Worm (Caenorhabditis elegans) whole organism, L4/young adult: ENCODE measurements around the gene C14B9.8.
A peak's percentile ranks its signal among the peaks of the same experiment; 100 is the strongest.

ENCODE experiments used
- W03F9.2 ChIP-seq: fragments of 150-350 bp; optimal IDR thresholded peaks from 2 replicates; lab custom pipeline; 2014; ENCODE audit warnings: missing biosample characterization, missing genetic modification characterization
- dao-5 ChIP-seq: sonication (generic microtip); optimal IDR thresholded peaks from 2 replicates; lab custom pipeline; 2016; ENCODE audit warnings: missing genotype, missing genetic modification characterization, moderate library complexity, missing compliant biosample characterization
- him-1 ChIP-seq: sonication (generic microtip); optimal IDR thresholded peaks from 2 replicates; lab custom pipeline; 2016; ENCODE audit warnings: missing genotype, missing genetic modification reagents, missing genetic modification characterization, missing compliant biosample characterization

C14B9.8 gene

DNA sequence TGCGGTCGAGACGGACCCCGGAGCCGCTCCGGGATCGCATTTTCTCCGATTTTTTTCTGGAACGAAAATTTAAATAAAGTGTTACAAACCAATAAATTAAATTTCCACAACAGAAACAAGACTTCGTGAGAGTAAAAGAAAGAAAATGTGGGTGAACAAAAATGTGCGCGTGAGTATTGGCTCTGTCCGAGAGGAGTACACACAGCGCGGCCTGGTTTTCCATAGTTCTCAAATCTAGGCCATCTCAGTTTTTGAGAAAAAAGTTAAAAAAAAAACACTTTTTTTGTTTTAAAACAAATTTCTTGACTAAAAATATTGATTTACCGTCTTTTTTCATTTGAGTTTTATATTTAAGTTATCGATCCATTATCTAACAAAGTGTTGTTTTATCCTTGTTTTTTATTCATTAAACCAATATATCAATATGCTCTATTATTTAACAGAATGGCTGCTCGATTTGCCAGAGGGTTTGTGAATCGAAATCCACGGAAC lies at the start of gene C14B9.8, which contains the start of gene mrpl-18:
Gene C14B9.8, minus strand, starts transcription at position 56 of the 492 bp plus-strand sequence.
Gene mrpl-18, plus strand, starts transcription at position 442 of the 492 bp plus-strand sequence.
- TF ChIP-seq W03F9.2 (tag; lab: Kevin White, UChicago), result peak; percentile 63
- TF ChIP-seq dao-5 (tag; lab: Kevin White, UChicago), result no peak
- TF ChIP-seq him-1, result peak; percentile 63

DNA sequence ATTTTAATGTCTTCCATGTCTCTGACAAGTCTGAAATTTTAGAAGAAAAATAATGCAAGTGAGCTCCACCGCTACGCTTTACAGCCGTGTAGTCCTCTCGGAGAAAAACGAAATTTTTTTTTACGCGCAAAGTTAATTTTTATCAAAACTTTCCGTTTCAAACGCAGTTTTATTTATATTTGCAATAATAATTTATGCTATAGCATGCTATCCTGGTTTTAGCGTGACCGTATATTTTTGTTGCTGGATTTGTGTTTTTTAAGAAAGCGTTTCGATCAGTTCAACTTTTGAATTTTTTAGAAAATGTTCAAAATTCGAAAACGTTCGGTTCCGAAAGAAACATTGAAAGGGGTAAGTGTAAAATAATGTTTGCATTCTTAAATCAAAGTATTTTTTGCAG lies 47.3 kb upstream of the C14B9.8 start, which contains the start of gene C50C3.1:
Gene C50C3.1, plus strand, starts transcription at position 301 of the 400 bp plus-strand sequence.
- TF ChIP-seq dao-5 (tag; lab: Kevin White, UChicago) (no peak), him-1 (no peak), W03F9.2 (tag; lab: Kevin White, UChicago) (no peak)

DNA sequence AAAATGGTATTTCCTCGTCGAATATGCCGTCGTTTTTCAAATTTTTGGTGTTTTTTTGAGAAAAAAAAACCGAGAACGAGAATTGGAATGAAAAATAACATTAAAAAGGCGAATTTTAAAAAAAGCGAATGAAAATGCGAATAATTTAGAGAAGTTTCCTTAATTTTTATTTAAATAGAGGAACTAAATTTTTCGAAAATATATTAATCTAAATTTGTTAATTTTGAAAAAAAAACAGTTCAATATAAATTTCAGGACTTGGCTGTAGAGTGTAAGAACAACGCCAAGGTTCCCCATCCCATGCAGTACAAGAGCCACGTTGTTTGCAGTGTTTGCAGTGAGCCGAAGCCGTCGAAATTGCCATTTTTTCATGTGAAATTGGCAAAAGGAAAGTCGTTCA lies 46.1 kb upstream of the C14B9.8 start, which contains the start of gene C50C3.19:
Gene C50C3.19, plus strand, starts transcription at position 301 of the 400 bp plus-strand sequence.
- no peak for TF ChIP-seq him-1
- no peak for TF ChIP-seq dao-5 (tag; lab: Kevin White, UChicago)
- TF ChIP-seq W03F9.2 (tag; lab: Kevin White, UChicago), result no peak

DNA sequence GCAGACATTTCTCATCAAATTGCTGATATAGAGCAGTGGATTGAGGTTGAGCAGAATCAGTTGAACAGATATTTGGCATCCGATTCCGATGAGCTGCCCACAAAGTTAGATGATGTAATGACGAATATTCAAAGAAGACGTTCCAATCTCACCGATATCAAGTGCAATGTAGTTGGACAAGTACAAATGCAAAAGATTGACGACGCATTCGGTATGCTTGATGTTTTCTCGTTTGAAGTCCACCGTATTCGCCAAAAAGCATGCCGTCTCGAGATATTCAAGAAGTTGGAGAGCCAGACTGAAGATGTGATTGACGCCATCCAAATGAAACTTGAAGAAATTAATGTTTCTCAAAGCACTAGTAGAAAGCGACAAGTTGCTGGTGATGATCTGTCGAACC lies 40.7 kb upstream of the C14B9.8 start:
- TF ChIP-seq W03F9.2 (tag; lab: Kevin White, UChicago), result no peak
- no peak for TF ChIP-seq him-1
- TF ChIP-seq dao-5 (tag; lab: Kevin White, UChicago), result no peak

DNA sequence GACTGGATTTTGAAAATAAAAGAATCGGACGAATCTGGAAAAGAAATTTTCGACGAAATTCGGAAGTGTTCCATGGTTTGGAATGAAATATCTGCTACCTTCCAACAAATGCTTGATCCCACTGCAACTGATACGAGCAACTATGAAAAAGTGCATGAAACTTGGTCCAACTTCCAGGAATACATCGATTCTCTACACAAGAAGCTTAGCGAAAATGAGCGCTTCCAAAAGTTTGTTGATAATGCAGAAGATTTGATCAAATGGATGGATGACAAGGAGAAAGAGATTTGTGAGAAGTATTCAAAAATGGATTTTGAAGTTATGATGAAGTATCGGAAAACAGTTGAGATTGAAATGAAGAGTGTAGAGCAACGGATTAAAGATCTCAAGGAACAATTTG lies 38.1 kb upstream of the C14B9.8 start:
- TF ChIP-seq W03F9.2 (tag; lab: Kevin White, UChicago), result no peak
- TF ChIP-seq him-1, result no peak
- TF ChIP-seq dao-5 (tag; lab: Kevin White, UChicago), result no peak

DNA sequence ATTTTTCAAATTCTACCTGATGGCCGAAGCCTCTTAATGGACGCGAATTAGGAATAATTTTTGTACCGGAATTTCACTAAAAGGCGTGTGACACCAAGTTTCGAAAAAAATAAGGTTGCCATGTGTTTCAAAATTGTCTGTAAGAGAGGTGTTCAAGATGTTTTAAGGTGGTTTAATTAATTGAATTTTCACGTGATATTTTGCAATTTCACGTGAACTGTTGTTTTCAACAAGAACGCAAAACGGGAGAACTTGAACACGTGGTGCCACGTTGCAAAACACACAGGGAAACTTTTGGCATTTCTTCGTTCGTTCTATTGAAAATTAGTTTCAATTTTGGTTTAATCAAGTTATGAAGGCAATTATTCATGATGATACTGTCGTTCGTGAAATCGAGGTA lies 37.2 kb upstream of the C14B9.8 start, which contains the start of gene spc-2:
Gene spc-2, plus strand, starts transcription at position 301 of the 400 bp plus-strand sequence.
- TF ChIP-seq dao-5 (tag; lab: Kevin White, UChicago) (no peak), him-1 (no peak), W03F9.2 (tag; lab: Kevin White, UChicago) (no peak)

DNA sequence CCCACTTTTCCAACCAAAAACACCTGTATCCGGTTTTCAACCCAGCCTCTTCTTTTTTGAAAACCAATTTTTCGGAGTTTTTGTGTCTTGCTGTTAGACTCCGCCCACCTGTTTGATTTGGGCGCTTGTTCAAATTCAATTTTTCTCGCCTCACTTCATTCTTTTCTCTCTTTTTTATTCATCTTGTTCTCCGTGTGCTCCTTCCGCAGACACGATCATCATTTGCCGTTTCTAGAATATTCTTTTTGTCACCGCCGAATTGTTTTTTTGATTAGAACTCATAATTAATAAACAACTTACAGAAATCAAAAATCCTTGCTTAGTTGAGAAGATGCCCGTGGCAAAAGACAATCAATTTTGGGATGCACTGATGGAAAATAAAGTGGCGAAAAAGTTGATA lies 34.5 kb upstream of the C14B9.8 start, which contains the start of gene C50C3.5:
Gene C50C3.5, plus strand, starts transcription at position 301 of the 400 bp plus-strand sequence.
- TF ChIP-seq dao-5 (tag; lab: Kevin White, UChicago), result no peak
- TF ChIP-seq W03F9.2 (tag; lab: Kevin White, UChicago), result no peak
- TF ChIP-seq him-1, result no peak

DNA sequence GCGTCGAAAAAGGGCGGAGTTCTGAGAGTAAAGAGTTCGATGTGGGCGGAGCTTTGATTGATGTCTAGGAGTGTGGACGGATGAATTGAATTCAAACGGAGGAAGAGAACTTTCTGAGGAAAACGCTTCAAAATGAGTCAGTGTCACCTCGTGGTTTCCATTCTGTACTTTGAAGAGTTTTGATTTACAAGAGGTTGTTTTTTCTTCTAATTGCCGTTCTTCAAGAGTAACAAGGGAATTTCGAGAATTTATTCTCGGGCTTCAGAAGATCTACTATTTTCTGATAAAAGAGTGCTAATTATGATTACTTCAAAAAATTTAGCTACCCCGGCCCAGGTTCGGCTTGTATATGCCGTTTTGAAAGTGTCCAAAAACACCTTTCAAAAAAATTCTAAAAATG lies 31.8 kb upstream of the C14B9.8 start, which contains the start of gene C50C3.12:
Gene C50C3.12, plus strand, starts transcription at position 301 of the 400 bp plus-strand sequence.
- TF ChIP-seq dao-5 (tag; lab: Kevin White, UChicago) (no peak), W03F9.2 (tag; lab: Kevin White, UChicago) (no peak), him-1 (no peak)

DNA sequence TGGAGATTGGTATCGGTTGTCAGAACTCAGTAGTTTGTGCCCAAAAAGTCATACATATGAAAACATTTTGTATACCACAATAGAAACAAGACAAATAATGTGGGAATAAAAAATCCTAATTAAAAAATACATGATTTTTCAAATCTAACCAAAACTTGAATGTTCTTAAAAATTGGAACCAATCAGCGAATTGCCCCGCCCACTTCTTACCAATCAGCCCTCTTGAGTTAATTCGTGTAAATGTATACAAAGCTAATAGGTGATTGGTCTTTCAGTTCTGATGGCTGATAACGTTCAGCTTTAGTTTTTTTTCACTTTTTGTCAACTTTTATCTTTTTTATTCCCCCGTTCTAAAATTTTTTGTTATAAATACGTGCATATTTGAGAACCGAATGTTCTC lies 30.8 kb upstream of the C14B9.8 start:
- TF ChIP-seq him-1 (no peak), W03F9.2 (tag; lab: Kevin White, UChicago) (no peak), dao-5 (tag; lab: Kevin White, UChicago) (no peak)

DNA sequence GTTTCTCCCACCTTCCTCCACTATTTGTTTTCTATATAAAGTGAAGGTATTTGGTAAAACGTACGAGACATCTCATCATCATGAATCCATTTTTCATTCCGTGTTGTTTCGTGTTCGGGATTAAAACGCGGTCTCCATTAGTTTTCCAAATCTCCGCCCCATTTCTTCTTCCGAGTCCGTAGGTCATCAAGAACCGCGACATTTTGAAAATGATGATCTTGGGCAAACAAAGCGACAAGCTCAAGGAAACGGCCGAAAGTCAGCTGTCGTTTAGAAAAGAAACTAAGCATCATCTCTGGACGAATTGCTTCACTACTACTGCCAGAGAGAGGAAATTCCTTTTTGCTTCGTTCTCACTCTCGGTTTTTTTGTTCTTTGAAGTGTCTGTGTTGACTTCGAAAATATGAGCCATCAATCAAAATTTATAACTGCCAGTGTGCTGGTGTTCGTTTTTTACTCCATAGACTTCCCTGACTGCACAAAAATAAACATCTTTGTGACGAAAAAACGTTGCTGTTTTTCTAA lies 28.2 kb upstream of the C14B9.8 start:
- TF ChIP-seq him-1 (no peak), W03F9.2 (tag; lab: Kevin White, UChicago) (no peak), dao-5 (tag; lab: Kevin White, UChicago) (no peak)

DNA sequence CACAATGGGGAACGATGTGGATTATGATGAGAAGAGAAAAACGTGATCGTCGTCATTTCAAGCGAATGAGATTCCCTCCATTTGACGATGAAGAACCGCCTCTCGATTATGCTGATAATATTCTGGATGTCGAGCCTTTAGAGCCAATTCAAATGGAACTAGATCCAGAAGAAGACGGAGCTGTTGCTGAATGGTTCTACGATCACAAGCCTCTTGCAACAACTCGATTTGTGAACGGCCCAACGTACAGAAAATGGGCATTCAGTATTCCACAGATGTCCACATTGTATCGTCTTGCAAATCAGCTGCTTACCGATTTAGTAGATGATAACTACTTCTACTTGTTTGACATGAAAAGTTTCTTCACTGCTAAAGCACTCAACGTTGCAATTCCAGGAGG lies 20.3 kb upstream of the C14B9.8 start:
- TF ChIP-seq him-1 (no peak), W03F9.2 (tag; lab: Kevin White, UChicago) (no peak), dao-5 (tag; lab: Kevin White, UChicago) (no peak)

DNA sequence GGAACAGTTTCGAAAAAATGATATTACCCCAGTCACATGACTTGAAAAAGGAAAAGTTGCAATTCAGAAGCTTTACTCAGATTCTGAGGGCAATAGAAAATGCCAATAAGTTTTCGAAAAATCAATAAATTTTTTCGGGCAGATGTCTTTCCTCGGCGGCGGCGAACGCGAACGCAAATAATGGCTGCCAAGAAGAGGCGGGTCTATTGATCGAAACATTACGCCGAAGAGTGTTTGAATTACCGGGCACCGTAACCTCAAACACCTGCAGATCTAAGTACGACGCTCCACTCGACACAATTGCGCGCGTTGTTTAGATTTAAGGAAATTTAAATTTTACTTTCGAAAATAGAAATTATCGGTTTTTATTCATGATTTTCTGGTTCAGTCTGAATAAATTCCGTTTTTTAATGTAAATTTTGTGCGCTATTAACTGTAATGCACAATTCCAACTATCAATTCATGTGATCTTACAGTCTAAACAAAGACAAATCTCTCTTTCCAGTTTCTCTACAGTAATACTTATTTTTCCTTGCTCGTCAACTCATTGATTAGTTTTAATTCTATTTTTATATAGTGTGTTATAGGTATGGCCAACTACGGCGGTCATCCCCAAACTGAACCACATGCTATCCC lies 19.5 kb upstream of the C14B9.8 start, which contains the start of gene prp-8:
Gene prp-8, plus strand, starts transcription at position 586 of the 636 bp plus-strand sequence.
- TF ChIP-seq W03F9.2 (tag; lab: Kevin White, UChicago) (peak; percentile 92), him-1 (peak; percentile 45), dao-5 (tag; lab: Kevin White, UChicago) (no peak)

DNA sequence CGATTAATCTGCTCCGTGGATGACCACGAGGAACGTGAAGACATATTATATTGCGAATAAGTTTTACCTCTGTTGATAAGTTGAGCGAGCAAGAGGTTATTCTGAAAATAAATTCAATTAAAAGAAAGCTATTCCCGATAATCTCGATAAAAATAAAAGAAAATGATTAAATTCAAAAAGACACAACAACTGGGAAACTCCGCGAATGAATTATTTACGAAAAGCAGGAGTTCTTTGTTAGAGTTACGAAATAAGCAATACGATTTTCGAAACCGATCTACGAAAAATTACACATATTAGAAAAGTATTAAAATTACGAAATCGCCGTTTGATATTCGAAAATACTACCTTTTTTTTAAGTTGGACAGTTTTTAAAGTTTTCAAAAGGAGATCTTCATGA lies 18.9 kb upstream of the C14B9.8 start, which contains the start of gene bath-42:
Gene bath-42, minus strand, starts transcription at position 101 of the 400 bp plus-strand sequence.
- TF ChIP-seq W03F9.2 (tag; lab: Kevin White, UChicago), result no peak
- TF ChIP-seq him-1, result no peak
- TF ChIP-seq dao-5 (tag; lab: Kevin White, UChicago), result no peak

DNA sequence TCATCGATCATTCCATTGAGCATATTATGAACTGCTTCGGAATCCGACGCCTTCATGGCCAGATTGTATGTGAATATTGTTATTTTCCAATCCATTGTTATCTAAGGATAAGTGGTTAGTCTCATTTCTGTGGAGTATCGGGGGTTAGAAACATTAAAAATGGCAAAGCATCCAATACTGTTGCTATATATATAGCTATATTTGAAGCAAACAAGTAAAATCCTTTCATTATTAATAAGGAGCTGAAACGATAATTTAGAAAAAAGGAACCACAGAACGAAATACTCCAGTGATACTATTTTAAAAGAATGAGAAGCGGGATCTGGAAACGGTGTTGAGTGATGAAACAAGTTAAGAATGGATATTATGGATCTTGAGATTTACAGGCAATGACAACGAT lies 16.8 kb upstream of the C14B9.8 start, which contains the start of gene inpp-5K:
Gene inpp-5K, minus strand, starts transcription at position 101 of the 400 bp plus-strand sequence.
- TF ChIP-seq him-1, result no peak
- TF ChIP-seq dao-5 (tag; lab: Kevin White, UChicago), result no peak
- no peak for TF ChIP-seq W03F9.2 (tag; lab: Kevin White, UChicago)
